Worm (Caenorhabditis elegans): ENCODE results near the gene ceh-24.

ceh-24 gene

ce11 chrV:13863700-13864099, 50.7 kb downstream of the ceh-24 start:
- no peak for TF ChIP-seq fos-1 (tag; optimal IDR thresholded peaks at IDR 0.05)
- TF ChIP-seq sma-3 (GFP tag; optimal IDR thresholded peaks at IDR 0.05), result no peak
- no peak for TF ChIP-seq nhr-25 (tag; optimal IDR thresholded peaks at IDR 0.05)
- TF ChIP-seq R02D3.7 (tag; optimal IDR thresholded peaks at IDR 0.05), result no peak
- TF ChIP-seq nhr-23 (tag; optimal IDR thresholded peaks at IDR 0.05), result no peak
- TF ChIP-seq unc-55 (GFP tag; optimal IDR thresholded peaks at IDR 0.05), result no peak
- TF ChIP-seq Y55F3AM.14 (GFP tag; optimal IDR thresholded peaks at IDR 0.05), result no peak
- no peak for TF ChIP-seq elt-1 (tag; optimal IDR thresholded peaks at IDR 0.05)
- no peak for TF ChIP-seq alr-1 (tag; optimal IDR thresholded peaks at IDR 0.05)
- no peak for TF ChIP-seq crh-2 (tag; optimal IDR thresholded peaks at IDR 0.05)
- no peak for TF ChIP-seq mbf-1 (tag; optimal IDR thresholded peaks at IDR 0.05)
- no peak for TF ChIP-seq nhr-237 (tag; optimal IDR thresholded peaks at IDR 0.05)
- no peak for TF ChIP-seq snpc-4 (tag; optimal IDR thresholded peaks at IDR 0.05)
- no peak for TF ChIP-seq ZK546.5 (tag; optimal IDR thresholded peaks at IDR 0.05)
- no peak for TF ChIP-seq nhr-129 (tag; optimal IDR thresholded peaks at IDR 0.05)
- no peak for TF ChIP-seq unc-39 (tag; optimal IDR thresholded peaks at IDR 0.05)
- no peak for TF ChIP-seq ceh-16 (tag; optimal IDR thresholded peaks at IDR 0.05)
- TF ChIP-seq lin-39 (tag; optimal IDR thresholded peaks at IDR 0.05), result no peak
- no peak for TF ChIP-seq nhr-10 (tag; optimal IDR thresholded peaks at IDR 0.05)
- no peak for TF ChIP-seq lin-11 (tag; optimal IDR thresholded peaks at IDR 0.05)
